Fruit fly (Drosophila melanogaster) whole organism, prepupa: ENCODE results near the gene bdl.

Source experiments
- Blimp-1 ChIP-seq: fragments of 200-800 bp; sonication (Bioruptor generic); optimal IDR thresholded peaks from 3 replicates; lab custom pipeline; 2017; ENCODE audit warnings: missing biosample characterization, missing genetic modification characterization, mild to moderate bottlenecking, moderate library complexity, missing genetic modification reagents
- CG10669 ChIP-seq: fragments of 200-800 bp; sonication (Bioruptor generic); optimal IDR thresholded peaks from 3 replicates; lab custom pipeline; 2018; ENCODE audit warnings: missing biosample characterization, mild to moderate bottlenecking, missing genetic modification characterization, moderate library complexity
- CG11294 ChIP-seq: fragments of 200-800 bp; sonication (Bioruptor generic); IDR thresholded peaks from 2 replicates; pipeline ENCODE4 v1.3.6; 2022; ENCODE audit warnings: missing biosample characterization, missing genetic modification characterization
- CG11762 ChIP-seq: fragments of 200-800 bp; sonication (Bioruptor generic); optimal IDR thresholded peaks from 3 replicates; lab custom pipeline; 2016; ENCODE audit warnings: missing biosample characterization, missing genetic modification characterization; ENCODE audit not compliant: insufficient read depth
- CG11902 ChIP-seq: fragments of 200-800 bp; sonication (Bioruptor generic); optimal IDR thresholded peaks from 3 replicates; lab custom pipeline; 2016; ENCODE audit warnings: missing biosample characterization, missing genetic modification characterization
- CG15336 ChIP-seq: fragments of 200-800 bp; sonication (Bioruptor generic); IDR thresholded peaks from 2 replicates; pipeline ENCODE4 v1.3.6; 2022; ENCODE audit warnings: missing biosample characterization, missing genetic modification characterization
- CG16779 ChIP-seq: fragments of 200-800 bp; sonication (Bioruptor generic); optimal IDR thresholded peaks from 3 replicates; lab custom pipeline; 2017; ENCODE audit warnings: missing biosample characterization, mild to moderate bottlenecking, missing genetic modification characterization
- CG3032 ChIP-seq: fragments of 200-800 bp; optimal IDR thresholded peaks from 2 replicates; lab custom pipeline; 2019; ENCODE audit warnings: missing biosample characterization, mild to moderate bottlenecking, missing genetic modification characterization, moderate library complexity
- CG31627 ChIP-seq: fragments of 200-800 bp; sonication (Bioruptor generic); optimal IDR thresholded peaks from 3 replicates; lab custom pipeline; 2016; ENCODE audit warnings: missing biosample characterization, missing genetic modification characterization
- CG32006 ChIP-seq: fragments of 200-800 bp; sonication (Bioruptor generic); optimal IDR thresholded peaks from 3 replicates; lab custom pipeline; 2017; ENCODE audit warnings: missing biosample characterization, mild to moderate bottlenecking, missing genetic modification characterization
- CG34406 ChIP-seq: fragments of 200-800 bp; sonication (Bioruptor generic); optimal IDR thresholded peaks from 3 replicates; lab custom pipeline; 2016; ENCODE audit warnings: missing biosample characterization, missing genetic modification characterization
- CG3919 ChIP-seq: fragments of 200-800 bp; sonication (Bioruptor generic); optimal IDR thresholded peaks from 3 replicates; lab custom pipeline; 2016; ENCODE audit warnings: missing biosample characterization, missing genetic modification characterization
- CG4318 ChIP-seq: fragments of 200-800 bp; sonication (Bioruptor generic); optimal IDR thresholded peaks from 3 replicates; lab custom pipeline; 2017; ENCODE audit warnings: missing biosample characterization, mild to moderate bottlenecking, missing genetic modification characterization
- CG6276 ChIP-seq: fragments of 200-800 bp; sonication (Bioruptor generic); optimal IDR thresholded peaks from 2 replicates; lab custom pipeline; 2017; ENCODE audit warnings: missing biosample characterization, mild to moderate bottlenecking, missing genetic modification characterization
- CG6792 ChIP-seq: fragments of 200-800 bp; sonication (Bioruptor generic); optimal IDR thresholded peaks from 3 replicates; lab custom pipeline; 2016; ENCODE audit warnings: missing biosample characterization, missing genetic modification characterization
- CG6854 ChIP-seq: fragments of 200-800 bp; sonication (Bioruptor generic); optimal IDR thresholded peaks from 2 replicates; lab custom pipeline; 2017; ENCODE audit warnings: missing biosample characterization, mild to moderate bottlenecking, missing genetic modification characterization
- CG7368 ChIP-seq: fragments of 200-800 bp; sonication (Bioruptor generic); optimal IDR thresholded peaks from 3 replicates; lab custom pipeline; 2016; ENCODE audit warnings: missing biosample characterization, missing genetic modification characterization
- CG8119 ChIP-seq: fragments of 200-800 bp; sonication (Bioruptor generic); IDR thresholded peaks from 3 replicates; pipeline ENCODE4 v1.3.6; 2022; ENCODE audit warnings: missing biosample characterization, missing genetic modification characterization
- CG8319 ChIP-seq: fragments of 200-800 bp; sonication (Bioruptor generic); optimal IDR thresholded peaks from 3 replicates; lab custom pipeline; 2016; ENCODE audit warnings: missing biosample characterization, missing genetic modification characterization
- CG8632 ChIP-seq: fragments of 200-800 bp; sonication (Bioruptor generic); optimal IDR thresholded peaks from 3 replicates; lab custom pipeline; 2016; ENCODE audit warnings: missing biosample characterization, missing genetic modification characterization
- Eip75B ChIP-seq: fragments of 200-800 bp; sonication (Bioruptor generic); optimal IDR thresholded peaks from 3 replicates; lab custom pipeline; 2016; ENCODE audit warnings: missing biosample characterization, missing genetic modification characterization
- Eip78C ChIP-seq: fragments of 200-800 bp; sonication (Bioruptor generic); peaks from one replicate; lab custom pipeline; 2016; ENCODE audit warnings: missing biosample characterization, missing genetic modification characterization
- Eip93F ChIP-seq: fragments of 200-800 bp; sonication (Bioruptor generic); optimal IDR thresholded peaks from 2 replicates; lab custom pipeline; 2016; ENCODE audit warnings: missing biosample characterization, mild to moderate bottlenecking, missing genetic modification characterization
- Ets21C ChIP-seq: fragments of 200-800 bp; sonication (Bioruptor generic); optimal IDR thresholded peaks from 3 replicates; lab custom pipeline; 2016; ENCODE audit warnings: missing biosample characterization, missing genetic modification characterization
- Gug ChIP-seq: fragments of 200-800 bp; sonication (Bioruptor generic); IDR thresholded peaks from 2 replicates; pipeline ENCODE4 v1.3.6; 2022; ENCODE audit warnings: missing biosample characterization, missing genetic modification characterization
- Hr38 ChIP-seq: sonication (Bioruptor generic); optimal IDR thresholded peaks from 2 replicates; lab custom pipeline; 2016; ENCODE audit warnings: missing biosample characterization, missing genetic modification characterization
- Hr4 ChIP-seq: fragments of 200-800 bp; sonication (Bioruptor generic); optimal IDR thresholded peaks from 3 replicates; lab custom pipeline; 2016; ENCODE audit warnings: missing biosample characterization, missing genetic modification characterization
- OdsH ChIP-seq: fragments of 200-800 bp; sonication (Bioruptor generic); optimal IDR thresholded peaks from 3 replicates; lab custom pipeline; 2016; ENCODE audit warnings: missing biosample characterization, missing genetic modification characterization
- Smox ChIP-seq: fragments of 200-800 bp; sonication (Bioruptor generic); optimal IDR thresholded peaks from 3 replicates; lab custom pipeline; 2016; ENCODE audit warnings: missing biosample characterization, missing genetic modification characterization
- Sox102F ChIP-seq: fragments of 200-800 bp; sonication (Bioruptor generic); optimal IDR thresholded peaks from 2 replicates; lab custom pipeline; 2016; ENCODE audit warnings: missing biosample characterization, mild to moderate bottlenecking, missing genetic modification characterization
- Sox14 ChIP-seq: fragments of 200-800 bp; sonication (Bioruptor generic); optimal IDR thresholded peaks from 3 replicates; lab custom pipeline; 2016; ENCODE audit warnings: missing biosample characterization, missing genetic modification characterization
- Sox15 ChIP-seq: fragments of 200-800 bp; sonication (Bioruptor generic); optimal IDR thresholded peaks from 3 replicates; lab custom pipeline; 2016; ENCODE audit warnings: missing biosample characterization, missing genetic modification characterization
- achi ChIP-seq: fragments of 200-800 bp; sonication (Bioruptor generic); optimal IDR thresholded peaks from 3 replicates; lab custom pipeline; 2016; ENCODE audit warnings: missing biosample characterization, missing genetic modification characterization
- acj6 ChIP-seq: fragments of 200-800 bp; sonication (Bioruptor generic); optimal IDR thresholded peaks from 3 replicates; lab custom pipeline; 2016; ENCODE audit warnings: missing biosample characterization, missing genetic modification characterization
- cyc ChIP-seq: fragments of 200-800 bp; sonication (Bioruptor generic); optimal IDR thresholded peaks from 3 replicates; lab custom pipeline; 2016; ENCODE audit warnings: missing biosample characterization, missing genetic modification characterization
- dac ChIP-seq: fragments of 200-800 bp; sonication (Bioruptor generic); optimal IDR thresholded peaks from 2 replicates; lab custom pipeline; 2017; ENCODE audit warnings: missing biosample characterization, mild to moderate bottlenecking, missing genetic modification characterization
- dsx ChIP-seq: fragments of 200-800 bp; optimal IDR thresholded peaks from 3 replicates; lab custom pipeline; 2019; ENCODE audit warnings: missing biosample characterization, mild to moderate bottlenecking, missing genetic modification characterization, moderate library complexity; ENCODE audit not compliant: poor library complexity, severe bottlenecking
- esn ChIP-seq: fragments of 200-800 bp; sonication (Bioruptor generic); optimal IDR thresholded peaks from 2 replicates; lab custom pipeline; 2016; ENCODE audit warnings: missing biosample characterization, mild to moderate bottlenecking, missing genetic modification characterization, moderate library complexity
- fd59A ChIP-seq: fragments of 200-800 bp; sonication (Bioruptor generic); optimal IDR thresholded peaks from 2 replicates; lab custom pipeline; 2017; ENCODE audit warnings: missing biosample characterization, mild to moderate bottlenecking, missing genetic modification characterization, missing genetic modification reagents
- fd85E ChIP-seq: fragments of 200-800 bp; sonication (Bioruptor generic); optimal IDR thresholded peaks from 3 replicates; lab custom pipeline; 2016; ENCODE audit warnings: missing biosample characterization, missing genetic modification characterization
- fkh ChIP-seq: fragments of 200-800 bp; sonication (Bioruptor generic); optimal IDR thresholded peaks from 3 replicates; lab custom pipeline; 2017; ENCODE audit warnings: missing biosample characterization, mild to moderate bottlenecking, missing genetic modification characterization, moderate library complexity
- lz ChIP-seq: fragments of 200-800 bp; sonication (Bioruptor generic); optimal IDR thresholded peaks from 3 replicates; lab custom pipeline; 2016; ENCODE audit warnings: missing biosample characterization, missing genetic modification characterization
- net ChIP-seq: fragments of 200-800 bp; sonication (Bioruptor generic); optimal IDR thresholded peaks from 3 replicates; lab custom pipeline; 2016; ENCODE audit warnings: missing biosample characterization, missing genetic modification characterization
- pdm3 ChIP-seq: fragments of 200-800 bp; sonication (Bioruptor generic); optimal IDR thresholded peaks from 3 replicates; lab custom pipeline; 2016; ENCODE audit warnings: missing biosample characterization, missing genetic modification characterization
- salr ChIP-seq, 2 experiments: fragments of 200-800 bp; sonication (Bioruptor generic); optimal IDR thresholded peaks; 3 replicates each; lab custom pipeline; 2016 to 2018; ENCODE audit warnings: missing biosample characterization in 2 of 2, missing genetic modification characterization in 2 of 2, mild to moderate bottlenecking in 1 of 2
- spab ChIP-seq: fragments of 200-800 bp; sonication (Bioruptor generic); optimal IDR thresholded peaks from 2 replicates; lab custom pipeline; 2017; ENCODE audit warnings: missing biosample characterization, mild to moderate bottlenecking, missing genetic modification characterization, missing genetic modification reagents
- ss ChIP-seq, 2 experiments: fragments of 200-800 bp; sonication (Bioruptor generic); optimal IDR thresholded peaks; 2 replicates in 1 of 2; 3 replicates in 1 of 2; lab custom pipeline; 2017 to 2018; ENCODE audit warnings: mild to moderate bottlenecking in 2 of 2, missing biosample characterization in 2 of 2, missing genetic modification characterization in 2 of 2, moderate library complexity in 1 of 2
- svp ChIP-seq: fragments of 200-800 bp; sonication (Bioruptor generic); peaks from one replicate; lab custom pipeline; 2016; ENCODE audit warnings: missing biosample characterization, missing genetic modification characterization
- topi ChIP-seq: fragments of 200-800 bp; sonication (Bioruptor generic); optimal IDR thresholded peaks from 3 replicates; lab custom pipeline; 2016; ENCODE audit warnings: missing biosample characterization, missing genetic modification characterization
- vri ChIP-seq: fragments of 200-800 bp; sonication (Bioruptor generic); optimal IDR thresholded peaks from 3 replicates; lab custom pipeline; 2016; ENCODE audit warnings: missing biosample characterization, mild to moderate bottlenecking, missing genetic modification characterization

bdl gene

dm6 chr2L:4332962-4333757 lies 8.8 kb downstream of the bdl start:
- TF ChIP-seq CG8119 (GFP tag; lab: Robert Waterston, UW) (peak; percentile 95), Smox (peak; percentile 87), CG6276 (GFP tag; lab: Kevin White, UChicago) (peak; percentile 97), CG34406 (GFP tag; lab: Kevin White, UChicago) (peak; percentile 88), fd85E (GFP tag; lab: Kevin White, UChicago) (peak; percentile 70), CG16779 (tag; lab: Kevin White, UChicago) (peak; percentile 92), CG10669 (GFP tag; lab: Kevin White, UChicago) (peak; percentile 91), Eip93F (peak; percentile 82), Sox14 (peak; percentile 96), dsx (GFP tag; lab: Kevin White, UChicago) (peak; percentile 93), Sox15 (GFP tag; lab: Kevin White, UChicago) (peak; percentile 88), lz (GFP tag; lab: Kevin White, UChicago) (peak; percentile 85), topi (GFP tag; lab: Kevin White, UChicago) (peak; percentile 92), Ets21C (peak; percentile 72), pdm3 (GFP tag; lab: Kevin White, UChicago) (peak; percentile 89), CG11294 (GFP tag; lab: Robert Waterston, UW) (peak; percentile 87), Sox102F (GFP tag; lab: Kevin White, UChicago) (peak; percentile 85), CG8632 (GFP tag; lab: Kevin White, UChicago) (peak; percentile 86), CG11902 (peak; percentile 84), CG11762 (GFP tag; lab: Kevin White, UChicago) (peak; percentile 93), Gug (GFP tag; lab: Robert Waterston, UW) (peak; percentile 92), spab (GFP tag; lab: Kevin White, UChicago) (peak; percentile 91), CG8319 (peak; percentile 89), CG7368 (GFP tag; lab: Kevin White, UChicago) (peak; percentile 88), cyc (peak; percentile 90), CG15336 (GFP tag; lab: Robert Waterston, UW) (peak; percentile 95), Hr4 (GFP tag; lab: Kevin White, UChicago) (peak; percentile 96), fd59A (peak; percentile 80), Eip78C (GFP tag; lab: Kevin White, UChicago) (peak; percentile 98), CG4318 (GFP tag; lab: Kevin White, UChicago) (peak; percentile 91), acj6 (GFP tag; lab: Kevin White, UChicago) (peak; percentile 93), CG6792 (GFP tag; lab: Kevin White, UChicago) (peak; percentile 86), CG3032 (tag; lab: Kevin White, UChicago) (peak; percentile 81), dac (GFP tag; lab: Kevin White, UChicago) (peak; percentile 87), esn (GFP tag; lab: Kevin White, UChicago) (peak; percentile 84), net (peak; percentile 96), vri (peak; percentile 63), CG31627 (GFP tag; lab: Kevin White, UChicago) (peak; percentile 90), fkh (peak; percentile 77), achi (GFP tag; lab: Kevin White, UChicago) (peak; percentile 92), CG32006 (peak; percentile 97), CG6854 (peak; percentile 61), Blimp-1 (peak; percentile 56), svp (peak; percentile 92), Eip75B (GFP tag; lab: Kevin White, UChicago) (peak; percentile 93), CG3919 (GFP tag; lab: Kevin White, UChicago) (peak; percentile 95), Hr38 (GFP tag; lab: Kevin White, UChicago) (no peak), OdsH (peak; percentile 90), ss (GFP tag; optimal IDR thresholded peaks at IDR 0.05; lab: Kevin White, UChicago) (peak; percentile 92 to 93), salr (GFP tag; optimal IDR thresholded peaks at IDR 0.05; lab: Kevin White, UChicago) (peak; percentile 83 to 93)
